Fruit fly (Drosophila melanogaster) whole organism, adult: ENCODE results near the gene Sac1.

Experiments used
- CG1620 ChIP-seq: fragments of 200-800 bp; sonication (Bioruptor generic); optimal IDR thresholded peaks from 2 replicates; lab custom pipeline; 2016; ENCODE audit warnings: missing biosample characterization, missing genetic modification characterization
- CG33017 ChIP-seq: fragments of 200-800 bp; sonication (Bioruptor generic); optimal IDR thresholded peaks from 2 replicates; lab custom pipeline; 2018; ENCODE audit warnings: missing biosample characterization, mild to moderate bottlenecking, missing genetic modification characterization, moderate library complexity
- CG5204 ChIP-seq: fragments of 200-800 bp; sonication (Bioruptor generic); optimal IDR thresholded peaks from 2 replicates; lab custom pipeline; 2016; ENCODE audit warnings: missing biosample characterization, missing genetic modification characterization
- CG7045 ChIP-seq: fragments of 200-800 bp; sonication (Bioruptor generic); optimal IDR thresholded peaks from 2 replicates; lab custom pipeline; 2017; ENCODE audit warnings: missing biosample characterization, mild to moderate bottlenecking, missing genetic modification characterization
- CG7101 ChIP-seq: fragments of 200-800 bp; sonication (Bioruptor generic); optimal IDR thresholded peaks from 2 replicates; lab custom pipeline; 2018; ENCODE audit warnings: missing biosample characterization, mild to moderate bottlenecking, missing genetic modification characterization, moderate library complexity
- Mnt ChIP-seq: fragments of 200-800 bp; sonication (Bioruptor generic); optimal IDR thresholded peaks from 2 replicates; lab custom pipeline; 2016; ENCODE audit warnings: missing biosample characterization, mild to moderate bottlenecking, missing genetic modification characterization
- cnc ChIP-seq, 2 experiments: fragments of >200 bp; optimal IDR thresholded peaks; 2 replicates each; lab custom pipeline; 2017
- pad ChIP-seq: fragments of 200-800 bp; sonication (Bioruptor generic); optimal IDR thresholded peaks from 3 replicates; lab custom pipeline; 2017; ENCODE audit warnings: missing biosample characterization, missing genetic modification characterization, mild to moderate bottlenecking, moderate library complexity, missing genetic modification reagents

DNA sequence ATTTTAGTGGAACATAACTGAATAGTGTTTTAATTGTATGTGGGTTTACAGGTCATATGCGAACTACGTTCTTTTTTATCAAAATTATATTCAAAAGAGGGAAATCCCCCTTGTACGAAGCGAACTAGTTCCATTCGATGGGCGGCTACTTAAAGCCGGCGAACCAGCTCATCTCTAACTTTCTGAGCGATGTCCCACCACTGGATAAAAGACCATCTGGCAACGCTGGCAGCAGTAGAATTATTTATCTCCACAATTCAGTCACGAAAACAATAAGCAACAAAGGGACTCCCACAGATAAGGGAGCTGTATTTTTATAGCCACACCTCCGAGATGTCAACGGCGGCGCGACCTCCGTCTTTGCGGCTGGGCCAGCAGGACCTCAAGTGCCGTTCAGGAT, 48.1 kb downstream of the Sac1 start, which contains the start of gene Rabex-5:
- no peak for TF ChIP-seq cnc (optimal IDR thresholded peaks at IDR 0.05; lab: Kevin White, UChicago)
- peak; percentile 2 for TF ChIP-seq pad (GFP tag; lab: Kevin White, UChicago)
- TF ChIP-seq CG7101 (tag; lab: Kevin White, UChicago) = no peak
- no peak for TF ChIP-seq CG33017 (tag; lab: Kevin White, UChicago)
- TF ChIP-seq CG5204 (GFP tag; lab: Kevin White, UChicago) = no peak
- TF ChIP-seq Mnt (GFP tag; lab: Kevin White, UChicago) = no peak
- peak; percentile 49 for TF ChIP-seq CG1620 (GFP tag; lab: Kevin White, UChicago)
- no peak for TF ChIP-seq CG7045 (GFP tag; lab: Kevin White, UChicago)
